Worm (Caenorhabditis elegans): ENCODE results near the gene str-252.

Gene str-252

ce11 chrV:13926398-13926797 lies 10.1 kb downstream of the str-252 start, which contains the start of gene srxa-12:
Gene srxa-12 (plus strand): TSS chrV:13926698.
- no peak for TF ChIP-seq nhr-25 (tag; optimal IDR thresholded peaks at IDR 0.05)
- no peak for TF ChIP-seq Y55F3AM.14 (GFP tag; optimal IDR thresholded peaks at IDR 0.05)
- TF ChIP-seq mab-5 (tag; optimal IDR thresholded peaks at IDR 0.05), result no peak
- no peak for TF ChIP-seq elt-3 (tag; optimal IDR thresholded peaks at IDR 0.05)
- TF ChIP-seq unc-62 (GFP tag; optimal IDR thresholded peaks at IDR 0.05), result no peak
- TF ChIP-seq ZK546.5 (tag; optimal IDR thresholded peaks at IDR 0.05), result no peak
- no peak for TF ChIP-seq crh-2 (tag; optimal IDR thresholded peaks at IDR 0.05)

ce11 chrV:13929503-13929902 lies 13.2 kb downstream of the str-252 start, which contains the start of gene srxa-13:
Gene srxa-13 (plus strand): TSS chrV:13929803.
- TF ChIP-seq unc-39 (tag; optimal IDR thresholded peaks at IDR 0.05), result no peak

ce11 chrV:13931225-13931624 lies 14.9 kb downstream of the str-252 start, which contains the start of gene C06B3.16:
Gene C06B3.16 (plus strand): TSS chrV:13931525.
- TF ChIP-seq ceh-82 (tag; optimal IDR thresholded peaks at IDR 0.05), result no peak
- no peak for TF ChIP-seq ZK546.5 (tag; optimal IDR thresholded peaks at IDR 0.05)
- no peak for TF ChIP-seq sem-4 (tag; optimal IDR thresholded peaks at IDR 0.05)
- TF ChIP-seq ama-1 (optimal IDR thresholded peaks at IDR 0.05), result no peak
- TF ChIP-seq nhr-11 (tag; optimal IDR thresholded peaks at IDR 0.05), result no peak
- TF ChIP-seq dmd-4 (tag; optimal IDR thresholded peaks at IDR 0.05), result no peak
- TF ChIP-seq fos-1 (tag; optimal IDR thresholded peaks at IDR 0.05), result no peak
- no peak for TF ChIP-seq ztf-11 (tag; optimal IDR thresholded peaks at IDR 0.05)
- no peak for TF ChIP-seq sma-3 (GFP tag; optimal IDR thresholded peaks at IDR 0.05)
- no peak for TF ChIP-seq lin-13 (GFP tag; optimal IDR thresholded peaks at IDR 0.05)

- no peak for TF ChIP-seq skn-1 (tag; optimal IDR thresholded peaks at IDR 0.05)
- TF ChIP-seq sma-9 (GFP tag; optimal IDR thresholded peaks at IDR 0.05), result no peak
- no peak for TF ChIP-seq sma-9 (tag; optimal IDR thresholded peaks at IDR 0.05)
- no peak for TF ChIP-seq unc-39 (tag; optimal IDR thresholded peaks at IDR 0.05)
- TF ChIP-seq gmeb-1 (tag; optimal IDR thresholded peaks at IDR 0.05), result no peak
- no peak for TF ChIP-seq blmp-1 (tag; optimal IDR thresholded peaks at IDR 0.05; ENCODE audit: insufficient read depth)
- no peak for TF ChIP-seq alr-1 (tag; optimal IDR thresholded peaks at IDR 0.05)
- no peak for TF ChIP-seq nhr-21 (tag; optimal IDR thresholded peaks at IDR 0.05)
- TF ChIP-seq nhr-77 (tag; optimal IDR thresholded peaks at IDR 0.05), result no peak
- no peak for TF ChIP-seq ztf-4 (tag; optimal IDR thresholded peaks at IDR 0.05)
- TF ChIP-seq nhr-11 (tag; optimal IDR thresholded peaks at IDR 0.05), result no peak
- TF ChIP-seq lin-11 (tag; optimal IDR thresholded peaks at IDR 0.05), result no peak
- TF ChIP-seq fos-1 (tag; optimal IDR thresholded peaks at IDR 0.05), result no peak
- no peak for TF ChIP-seq nhr-237 (tag; optimal IDR thresholded peaks at IDR 0.05)
- TF ChIP-seq unc-62 (GFP tag; optimal IDR thresholded peaks at IDR 0.05), result no peak
- TF ChIP-seq nhr-10 (tag; optimal IDR thresholded peaks at IDR 0.05), result no peak
- TF ChIP-seq mab-5 (tag; optimal IDR thresholded peaks at IDR 0.05), result no peak
- TF ChIP-seq ceh-82 (tag; optimal IDR thresholded peaks at IDR 0.05), result no peak
These were observed 15.7 kb downstream of the str-252 start for ce11 chrV:13931952-13932351.

ce11 chrV:13934545-13934944 lies 18.2 kb downstream of the str-252 start, which contains the start of gene R10D12.1:
Gene R10D12.1 (minus strand): TSS chrV:13934645.
- TF ChIP-seq gmeb-1 (tag; optimal IDR thresholded peaks at IDR 0.05) (no peak), elt-1 (tag; optimal IDR thresholded peaks at IDR 0.05) (no peak), mbf-1 (tag; optimal IDR thresholded peaks at IDR 0.05) (no peak), ztf-4 (tag; optimal IDR thresholded peaks at IDR 0.05) (no peak), unc-55 (GFP tag; optimal IDR thresholded peaks at IDR 0.05) (no peak), nhr-11 (tag; optimal IDR thresholded peaks at IDR 0.05) (no peak), mab-5 (tag; optimal IDR thresholded peaks at IDR 0.05) (no peak), ceh-16 (tag; optimal IDR thresholded peaks at IDR 0.05) (no peak), nhr-129 (tag; optimal IDR thresholded peaks at IDR 0.05) (no peak), mdl-1 (tag; optimal IDR thresholded peaks at IDR 0.05) (no peak), fos-1 (tag; optimal IDR thresholded peaks at IDR 0.05) (no peak)

ce11 chrV:13935423-13935822 lies 19.1 kb downstream of the str-252 start:
- TF ChIP-seq unc-62 (GFP tag; optimal IDR thresholded peaks at IDR 0.05) (no peak), F13H6.1 (tag; optimal IDR thresholded peaks at IDR 0.05) (no peak), zag-1 (tag; optimal IDR thresholded peaks at IDR 0.05) (no peak), crh-2 (tag; optimal IDR thresholded peaks at IDR 0.05) (no peak), nhr-237 (tag; optimal IDR thresholded peaks at IDR 0.05) (no peak), gmeb-1 (tag; optimal IDR thresholded peaks at IDR 0.05) (no peak)
